Worm (Caenorhabditis elegans): ENCODE data around the gene C12D8.21.

DNA sequence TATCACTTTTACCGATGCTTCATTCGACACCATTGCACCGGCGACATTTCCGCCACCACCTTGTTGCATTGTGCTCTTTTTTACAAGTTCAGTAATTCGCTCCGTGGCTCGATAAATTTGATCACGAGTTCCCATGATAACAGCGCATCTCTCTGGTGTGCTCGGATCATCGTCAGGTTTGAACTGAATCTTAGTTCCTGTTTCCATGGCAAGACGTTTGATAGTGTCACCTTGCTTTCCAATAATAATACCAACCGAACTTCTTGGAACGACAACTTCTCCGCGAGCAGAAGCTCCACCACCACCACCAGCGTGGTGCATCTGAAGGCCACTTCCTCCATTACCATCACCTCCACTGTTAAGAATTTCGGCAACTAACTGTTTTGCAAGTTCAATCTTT is 3.8 kb downstream of the C12D8.21 start:
- no peak for TF ChIP-seq C17E4.6 (GFP tag; IDR thresholded peaks at IDR 0.05)
- TF ChIP-seq nfya-1 (tag; optimal IDR thresholded peaks at IDR 0.05; ENCODE audit: borderline replicate concordance, insufficient read depth) = no peak
- TF ChIP-seq atf-7 (tag; optimal IDR thresholded peaks at IDR 0.05) = no peak
- no peak for TF ChIP-seq repo-1 (tag; optimal IDR thresholded peaks at IDR 0.05)
- no peak for TF ChIP-seq attf-3 (GFP tag; conservative IDR thresholded peaks at IDR 0.05)
- TF ChIP-seq dpff-1 (tag; optimal IDR thresholded peaks at IDR 0.05) = no peak
- no peak for TF ChIP-seq K12H6.12 (tag; optimal IDR thresholded peaks at IDR 0.05)
- no peak for TF ChIP-seq cebp-2 (GFP tag; IDR thresholded peaks at IDR 0.05)
- no peak for TF ChIP-seq nhr-90 (tag; optimal IDR thresholded peaks at IDR 0.05)
- no peak for TF ChIP-seq mes-4 (tag; optimal IDR thresholded peaks at IDR 0.05)
- no peak for TF ChIP-seq cebp-1 (GFP tag; IDR thresholded peaks at IDR 0.05)
- no peak for TF ChIP-seq cebp-1 (tag; optimal IDR thresholded peaks at IDR 0.05)
- no peak for TF ChIP-seq egl-18 (GFP tag; IDR thresholded peaks at IDR 0.05)

Data from whole organism, young adult.